Worm (Caenorhabditis elegans): ENCODE data around the gene ugt-12.
A peak's percentile ranks its signal among the peaks of the same experiment; 100 is the strongest.

ugt-12 gene

DNA sequence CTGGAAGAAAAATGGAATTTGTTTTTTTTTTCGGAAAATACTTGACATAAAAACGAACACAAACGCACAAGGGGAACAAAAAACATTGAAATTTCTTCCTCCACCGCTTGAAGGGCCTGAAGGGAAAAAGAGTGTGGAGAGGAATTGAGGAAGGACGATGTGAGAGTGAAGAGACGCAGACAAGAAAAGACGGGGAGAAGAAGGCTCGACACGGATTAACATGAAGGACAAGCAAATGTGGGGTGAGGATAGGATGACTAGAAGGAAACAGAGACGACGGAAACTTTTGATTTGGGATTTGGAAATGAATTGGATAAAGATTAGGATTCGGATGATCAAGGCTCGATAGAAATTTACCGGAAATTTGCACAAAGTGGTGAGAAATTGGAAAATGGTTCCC is 28.9 kb downstream of the ugt-12 start (continued):
- TF ChIP-seq nhr-84 (tag; optimal IDR thresholded peaks at IDR 0.05) (no peak), unc-62 (GFP tag; optimal IDR thresholded peaks at IDR 0.05) (no peak), ceh-90 (tag; optimal IDR thresholded peaks at IDR 0.05) (no peak), ets-5 (GFP tag; IDR thresholded peaks at IDR 0.05) (no peak), zip-4 (GFP tag; optimal IDR thresholded peaks at IDR 0.05) (no peak), Y116A8C.19 (tag; optimal IDR thresholded peaks at IDR 0.05; ENCODE audit: borderline replicate concordance) (no peak), efl-1 (optimal IDR thresholded peaks at IDR 0.05) (peak; percentile 9 to 15), efl-1 (GFP tag; optimal IDR thresholded peaks at IDR 0.05 in 1 of 2) (peak in 1 of 2 experiments; percentile 78), ceh-82 (tag; optimal IDR thresholded peaks at IDR 0.05) (no peak), nhr-77 (tag; optimal IDR thresholded peaks at IDR 0.05) (no peak), fkh-4 (tag; optimal IDR thresholded peaks at IDR 0.05; ENCODE audit: borderline replicate concordance) (no peak), ceh-88 (GFP tag; IDR thresholded peaks at IDR 0.05) (no peak), hlh-17 (GFP tag; optimal IDR thresholded peaks at IDR 0.05; ENCODE audit: borderline replicate concordance) (no peak), mef-2 (tag; optimal IDR thresholded peaks at IDR 0.05) (no peak), nhr-11 (tag; optimal IDR thresholded peaks at IDR 0.05) (no peak), grh-1 (GFP tag; IDR thresholded peaks at IDR 0.05) (no peak), sptf-1 (tag; optimal IDR thresholded peaks at IDR 0.05) (no peak), vab-15 (tag; optimal IDR thresholded peaks at IDR 0.05) (no peak), blmp-1 (tag; optimal IDR thresholded peaks at IDR 0.05) (no peak), fos-1 (tag; optimal IDR thresholded peaks at IDR 0.05) (no peak), nhr-71 (tag; optimal IDR thresholded peaks at IDR 0.05) (peak; percentile 37), tbx-2 (tag; optimal IDR thresholded peaks at IDR 0.05) (no peak), rnt-1 (tag; optimal IDR thresholded peaks at IDR 0.05) (no peak), lin-14 (GFP tag; optimal IDR thresholded peaks at IDR 0.05) (peak; percentile 57), C04F5.9 (tag; optimal IDR thresholded peaks at IDR 0.05) (no peak), unc-30 (tag; optimal IDR thresholded peaks at IDR 0.05) (no peak), ces-1 (GFP tag; optimal IDR thresholded peaks at IDR 0.05) (no peak), ztf-4 (tag; optimal IDR thresholded peaks at IDR 0.05) (no peak), jun-1 (tag; optimal IDR thresholded peaks at IDR 0.05) (no peak), elt-3 (tag; optimal IDR thresholded peaks at IDR 0.05) (no peak), sox-4 (tag; optimal IDR thresholded peaks at IDR 0.05) (no peak), alr-1 (tag; optimal IDR thresholded peaks at IDR 0.05; ENCODE audit: borderline replicate concordance) (no peak), lin-13 (GFP tag; optimal IDR thresholded peaks at IDR 0.05) (no peak), mdl-1 (tag; optimal IDR thresholded peaks at IDR 0.05) (no peak), nhr-85 (tag) (no peak), egl-13 (tag; optimal IDR thresholded peaks at IDR 0.05) (peak; percentile 22), snu-23 (GFP tag; optimal IDR thresholded peaks at IDR 0.05) (peak; percentile 18), egl-27 (tag; optimal IDR thresholded peaks at IDR 0.05) (no peak), nhr-90 (tag; optimal IDR thresholded peaks at IDR 0.05; ENCODE audit: poor library complexity) (no peak), unc-86 (tag; optimal IDR thresholded peaks at IDR 0.05) (no peak), ceh-8 (GFP tag; optimal IDR thresholded peaks at IDR 0.05) (no peak), nhr-20 (tag; optimal IDR thresholded peaks at IDR 0.05) (no peak), elt-2 (tag; optimal IDR thresholded peaks at IDR 0.05) (no peak), nhr-28 (tag; optimal IDR thresholded peaks at IDR 0.05) (no peak), lsy-2 (tag; optimal IDR thresholded peaks at IDR 0.05) (peak in 1 of 2 experiments; percentile 13)

- TF ChIP-seq pax-3 (tag; optimal IDR thresholded peaks at IDR 0.05) (no peak), lsy-2 (tag; optimal IDR thresholded peaks at IDR 0.05) (no peak), lir-3 (tag; optimal IDR thresholded peaks at IDR 0.05; ENCODE audit: poor library complexity) (no peak), nhr-85 (tag) (no peak), lin-13 (GFP tag; optimal IDR thresholded peaks at IDR 0.05) (no peak), mdl-1 (tag; optimal IDR thresholded peaks at IDR 0.05) (no peak), tbx-2 (tag; optimal IDR thresholded peaks at IDR 0.05) (no peak), nhr-71 (tag; optimal IDR thresholded peaks at IDR 0.05) (no peak), ceh-88 (GFP tag; IDR thresholded peaks at IDR 0.05) (no peak), skn-1 (tag; optimal IDR thresholded peaks at IDR 0.05) (no peak), sptf-1 (tag; optimal IDR thresholded peaks at IDR 0.05) (no peak), C16A3.4 (tag; optimal IDR thresholded peaks at IDR 0.05) (no peak), nhr-28 (tag; optimal IDR thresholded peaks at IDR 0.05) (no peak), ces-1 (GFP tag; optimal IDR thresholded peaks at IDR 0.05) (no peak), C04F5.9 (tag; optimal IDR thresholded peaks at IDR 0.05) (no peak), ceh-8 (GFP tag; optimal IDR thresholded peaks at IDR 0.05) (no peak), unc-62 (GFP tag; optimal IDR thresholded peaks at IDR 0.05) (no peak), elt-2 (tag; optimal IDR thresholded peaks at IDR 0.05) (no peak), nhr-20 (tag; optimal IDR thresholded peaks at IDR 0.05) (no peak)
Observed at ce11 chrV:4857561-4857960, 31.9 kb downstream of the ugt-12 start.

All from whole organism, L1 larva.